Worm (Caenorhabditis elegans) whole organism, late embryonic: Measurements from ENCODE around the gene mnk-1.

Experiments used
- F13H6.1 ChIP-seq: sonication (generic microtip); optimal IDR thresholded peaks from 2 replicates; lab custom pipeline; 2016; ENCODE audit warnings: missing genetic modification characterization, missing compliant biosample characterization
- K02D7.2 ChIP-seq: sonication (generic microtip); optimal IDR thresholded peaks from 2 replicates; lab custom pipeline; 2017; ENCODE audit warnings: mild to moderate bottlenecking, missing genetic modification characterization, missing compliant biosample characterization
- Y22D7AL.16 ChIP-seq: sonication (generic microtip); optimal IDR thresholded peaks from 2 replicates; lab custom pipeline; 2016; ENCODE audit warnings: missing genetic modification characterization, missing compliant biosample characterization
- ahr-1 ChIP-seq: sonication (generic microtip); optimal IDR thresholded peaks from 2 replicates; lab custom pipeline; 2016; ENCODE audit warnings: missing genetic modification characterization, missing compliant biosample characterization
- ama-1 ChIP-seq: fragments of 150-350 bp; optimal IDR thresholded peaks from 2 replicates; lab custom pipeline; 2014
- ceh-14 ChIP-seq: sonication (generic microtip); optimal IDR thresholded peaks from 2 replicates; lab custom pipeline; 2016; ENCODE audit warnings: missing genotype, missing genetic modification characterization, missing compliant biosample characterization
- ceh-18 ChIP-seq: sonication (generic microtip); optimal IDR thresholded peaks from 2 replicates; lab custom pipeline; 2016; ENCODE audit warnings: missing genetic modification characterization, missing compliant biosample characterization
- ceh-19 ChIP-seq: fragments of 200-800 bp; sonication (Bioruptor generic); optimal IDR thresholded peaks from 2 replicates; lab custom pipeline; 2018; ENCODE audit warnings: mild to moderate bottlenecking, missing genetic modification characterization, missing compliant biosample characterization
- ceh-30 ChIP-seq: fragments of 150-350 bp; optimal IDR thresholded peaks from 2 replicates; lab custom pipeline; 2014; ENCODE audit warnings: missing biosample characterization, missing genetic modification characterization
- ceh-31 ChIP-seq: sonication (generic microtip); optimal IDR thresholded peaks from 2 replicates; lab custom pipeline; 2016; ENCODE audit warnings: missing genetic modification characterization, missing compliant biosample characterization
- ceh-45 ChIP-seq: fragments of 200-800 bp; sonication (Bioruptor generic); IDR thresholded peaks from 2 replicates; pipeline ENCODE4 v1.3.6; 2022; ENCODE audit warnings: missing genetic modification reagents, missing genetic modification characterization, missing compliant biosample characterization
- ceh-6 ChIP-seq: fragments of 200-800 bp; sonication (Bioruptor generic); optimal IDR thresholded peaks from 2 replicates; lab custom pipeline; 2018; ENCODE audit warnings: mild to moderate bottlenecking, missing genetic modification characterization, missing compliant biosample characterization
- che-1 ChIP-seq: sonication (generic microtip); optimal IDR thresholded peaks from 2 replicates; lab custom pipeline; 2016; ENCODE audit warnings: mild to moderate bottlenecking, missing genetic modification characterization, missing compliant biosample characterization
- elt-4 ChIP-seq: sonication (generic microtip); optimal IDR thresholded peaks from 2 replicates; lab custom pipeline; 2016; ENCODE audit warnings: missing genetic modification characterization, missing compliant biosample characterization
- eyg-1 ChIP-seq: sonication (generic microtip); optimal IDR thresholded peaks from 2 replicates; lab custom pipeline; 2016; ENCODE audit warnings: missing genotype, missing genetic modification characterization, missing compliant biosample characterization
- fax-1 ChIP-seq: sonication (generic microtip); optimal IDR thresholded peaks from 2 replicates; lab custom pipeline; 2016; ENCODE audit warnings: missing genotype, missing genetic modification characterization, missing compliant biosample characterization
- gmeb-2 ChIP-seq: sonication (generic microtip); optimal IDR thresholded peaks from 2 replicates; lab custom pipeline; 2016; ENCODE audit warnings: missing genetic modification characterization, inconsistent platforms, missing compliant biosample characterization
- hlh-13 ChIP-seq: fragments of 200-800 bp; sonication (Bioruptor generic); optimal IDR thresholded peaks from 2 replicates; lab custom pipeline; 2018; ENCODE audit warnings: mild to moderate bottlenecking, missing genetic modification characterization, missing compliant biosample characterization
- hlh-30 ChIP-seq: sonication (generic microtip); optimal IDR thresholded peaks from 2 replicates; lab custom pipeline; 2017; ENCODE audit warnings: antibody characterized with exemption, missing genetic modification characterization, missing compliant biosample characterization; ENCODE audit not compliant: insufficient read depth
- hlh-6 ChIP-seq: sonication (generic microtip); optimal IDR thresholded peaks from 2 replicates; lab custom pipeline; 2016; ENCODE audit warnings: missing genotype, missing genetic modification characterization, missing compliant biosample characterization
- hlh-8 ChIP-seq: sonication (generic microtip); optimal IDR thresholded peaks from 2 replicates; lab custom pipeline; 2016; ENCODE audit warnings: missing genotype, missing genetic modification characterization, missing compliant biosample characterization
- lim-6 ChIP-seq: sonication (generic microtip); optimal IDR thresholded peaks from 2 replicates; lab custom pipeline; 2016; ENCODE audit warnings: missing genetic modification characterization, missing compliant biosample characterization
- nfya-1 ChIP-seq: sonication (generic microtip); optimal IDR thresholded peaks from 2 replicates; lab custom pipeline; 2017; ENCODE audit warnings: missing genetic modification characterization, mild to moderate bottlenecking, missing compliant biosample characterization, antibody characterized with exemption, moderate library complexity
- odd-2 ChIP-seq: sonication (generic microtip); optimal IDR thresholded peaks from 2 replicates; lab custom pipeline; 2017; ENCODE audit warnings: antibody characterized with exemption, mild to moderate bottlenecking, missing genetic modification characterization, missing compliant biosample characterization
- pag-3 ChIP-seq: sonication (generic microtip); optimal IDR thresholded peaks from 2 replicates; lab custom pipeline; 2016; ENCODE audit warnings: missing compliant biosample characterization, missing genetic modification characterization, borderline replicate concordance
- pha-4 ChIP-seq: fragments of 150-350 bp; optimal IDR thresholded peaks from 2 replicates; lab custom pipeline; 2018; ENCODE audit warnings: missing biosample characterization, missing genetic modification reagents, missing genetic modification characterization
- rnt-1 ChIP-seq: sonication (generic microtip); optimal IDR thresholded peaks from 2 replicates; lab custom pipeline; 2016; ENCODE audit warnings: missing genetic modification characterization, missing compliant biosample characterization
- sox-2 ChIP-seq: fragments of 200-800 bp; sonication (Bioruptor generic); IDR thresholded peaks from 2 replicates; pipeline ENCODE4 v1.3.6; 2022; ENCODE audit warnings: missing genetic modification reagents, missing genetic modification characterization, missing compliant biosample characterization
- syd-9 ChIP-seq: sonication (generic microtip); optimal IDR thresholded peaks from 2 replicates; lab custom pipeline; 2016; ENCODE audit warnings: mild to moderate bottlenecking, missing genetic modification characterization, moderate library complexity, missing compliant biosample characterization
- ttx-3 ChIP-seq: sonication (generic microtip); optimal IDR thresholded peaks from 2 replicates; lab custom pipeline; 2016; ENCODE audit warnings: missing genetic modification reagents, missing genetic modification characterization, missing compliant biosample characterization
- unc-55 ChIP-seq: sonication (generic microtip); optimal IDR thresholded peaks from 2 replicates; lab custom pipeline; 2017; ENCODE audit warnings: missing biosample characterization, missing genetic modification reagents, missing genetic modification characterization
- unc-86 ChIP-seq: sonication (generic microtip); optimal IDR thresholded peaks from 2 replicates; lab custom pipeline; 2016; ENCODE audit warnings: missing genetic modification characterization, missing compliant biosample characterization

The mnk-1 gene

DNA sequence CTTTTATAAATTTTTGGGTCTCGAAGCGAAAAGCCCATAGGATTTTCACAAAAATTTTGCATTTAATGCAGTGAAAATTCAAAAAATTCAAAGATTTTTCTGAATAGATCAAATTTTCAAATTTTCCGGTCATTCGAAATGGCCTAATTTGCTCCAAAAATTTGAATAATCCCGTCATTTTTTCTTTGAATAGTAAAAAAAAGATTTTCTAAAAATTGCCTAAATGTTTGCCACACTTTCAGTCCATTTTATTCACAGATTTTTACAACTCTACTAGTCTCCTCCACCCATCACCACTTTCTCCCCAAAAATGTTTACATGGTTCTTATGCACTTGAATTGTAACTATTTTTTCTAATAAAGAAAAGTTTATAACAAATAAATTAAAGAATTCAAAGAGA, 20.9 kb downstream of the mnk-1 start:
- TF ChIP-seq gmeb-2 = no peak
- TF ChIP-seq, all 69 proteins: peak for 0

DNA sequence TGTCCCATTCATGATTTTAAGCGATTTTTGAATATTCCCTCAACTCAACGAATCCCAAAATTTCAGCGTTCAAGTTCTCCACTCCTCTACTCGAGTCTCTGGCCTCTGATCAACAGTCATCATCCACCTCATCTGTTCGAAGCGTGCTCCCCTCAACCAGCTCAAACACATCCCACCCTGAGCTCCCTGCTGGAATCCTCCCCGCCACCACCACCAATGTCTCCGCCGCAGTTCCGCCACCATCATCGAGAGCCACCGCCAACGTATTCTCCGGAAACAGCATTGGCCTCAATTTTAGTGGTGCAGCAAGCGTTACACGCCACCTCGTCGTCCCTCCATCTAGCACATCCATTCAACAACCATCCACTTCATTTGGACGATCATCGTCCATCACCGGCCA, 23.2 kb downstream of the mnk-1 start:
- no peak for TF ChIP-seq hlh-30 (tag; lab: Kevin White, UChicago)
- TF ChIP-seq syd-9 = no peak
- no peak for TF ChIP-seq gmeb-2
- TF ChIP-seq sox-2 (GFP tag; lab: Robert Waterston, UW) = no peak
- no peak for TF ChIP-seq che-1 (tag; lab: Kevin White, UChicago)
- no peak for TF ChIP-seq unc-55 (GFP tag; lab: Kevin White, UChicago)
- TF ChIP-seq ceh-14 (tag; lab: Kevin White, UChicago) = no peak
- TF ChIP-seq Y22D7AL.16 (tag; lab: Kevin White, UChicago) = no peak
- no peak for TF ChIP-seq F13H6.1
- no peak for TF ChIP-seq hlh-6 (tag; lab: Kevin White, UChicago)
- no peak for TF ChIP-seq hlh-8 (tag; lab: Kevin White, UChicago)
- no peak for TF ChIP-seq K02D7.2 (tag; lab: Kevin White, UChicago)
- TF ChIP-seq ama-1 (lab: Kevin White, UChicago) = no peak
- TF ChIP-seq pag-3 (tag; lab: Kevin White, UChicago) = no peak
- TF ChIP-seq ceh-31 (tag; lab: Kevin White, UChicago) = no peak

DNA sequence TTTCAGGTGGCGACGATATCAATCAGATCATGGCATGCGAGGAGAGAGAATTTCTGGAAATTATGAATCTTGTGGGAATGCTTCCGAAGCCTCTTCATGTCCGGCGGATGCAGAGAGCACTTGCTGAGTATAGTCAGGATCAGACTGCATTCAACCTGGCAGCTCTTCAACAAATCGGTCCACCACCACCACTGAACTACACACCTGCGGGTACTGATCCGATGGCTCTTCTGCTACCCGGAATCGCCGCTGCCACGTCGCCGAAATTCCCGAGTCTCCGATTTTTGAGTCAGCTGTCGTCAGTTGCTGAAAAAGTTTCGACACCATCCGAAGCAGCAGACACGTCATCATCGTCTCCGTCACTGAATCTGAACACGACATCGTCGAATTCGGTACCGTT, 23.9 kb downstream of the mnk-1 start:
- TF ChIP-seq sox-2 (GFP tag; lab: Robert Waterston, UW) (no peak), pha-4 (tag; lab: Kevin White, UChicago) (no peak), hlh-30 (tag; lab: Kevin White, UChicago) (no peak), eyg-1 (tag; lab: Kevin White, UChicago) (no peak), nfya-1 (tag; lab: Kevin White, UChicago) (no peak), gmeb-2 (no peak), lim-6 (tag; lab: Kevin White, UChicago) (no peak), hlh-6 (tag; lab: Kevin White, UChicago) (no peak), rnt-1 (no peak), ceh-6 (GFP tag; lab: Kevin White, UChicago) (no peak), ceh-45 (no peak), ceh-19 (GFP tag; lab: Kevin White, UChicago) (no peak), odd-2 (tag; lab: Kevin White, UChicago) (no peak), elt-4 (tag; lab: Kevin White, UChicago) (no peak), ceh-14 (tag; lab: Kevin White, UChicago) (no peak), ceh-30 (tag; lab: Kevin White, UChicago) (no peak)
- TF ChIP-seq, all 69 proteins: peak for 0

ce11 chrII:10529218-10529751, 25.6 kb downstream of the mnk-1 start:
- TF ChIP-seq ceh-18 (no peak), hlh-6 (tag; lab: Kevin White, UChicago) (peak; percentile 19)

- TF ChIP-seq nfya-1 (tag; lab: Kevin White, UChicago) (no peak), elt-4 (tag; lab: Kevin White, UChicago) (peak; percentile 49), ttx-3 (tag; lab: Kevin White, UChicago) (no peak), ahr-1 (tag; lab: Kevin White, UChicago) (no peak), unc-86 (tag; lab: Kevin White, UChicago) (no peak), hlh-13 (no peak), fax-1 (tag; lab: Kevin White, UChicago) (peak; percentile 14)
Measured at ce11 chrII:10527649-10528134, 27.2 kb downstream of the mnk-1 start, which contains the start of gene mab-10. Gene mab-10, plus strand, starts transcription at chrII:10528084.
